Fruit fly (Drosophila melanogaster) whole organism, embryonic: ENCODE results near the gene CG14454.

ENCODE experiments used
- Bteb2 ChIP-seq: fragments of 200-800 bp; sonication (Bioruptor generic); optimal IDR thresholded peaks from 2 replicates; lab custom pipeline; 2016; ENCODE audit warnings: missing biosample characterization, missing genetic modification characterization
- CG10274 ChIP-seq: fragments of 200-800 bp; sonication (Bioruptor generic); optimal IDR thresholded peaks from 3 replicates; lab custom pipeline; 2017; ENCODE audit warnings: missing biosample characterization, mild to moderate bottlenecking, missing genetic modification characterization
- CG12219 ChIP-seq: fragments of 200-800 bp; sonication (Bioruptor generic); optimal IDR thresholded peaks from 3 replicates; lab custom pipeline; 2018; ENCODE audit warnings: missing biosample characterization, mild to moderate bottlenecking, missing genetic modification characterization
- CG13894 ChIP-seq: fragments of 200-800 bp; sonication (Bioruptor generic); optimal IDR thresholded peaks from 3 replicates; lab custom pipeline; 2018; ENCODE audit warnings: missing biosample characterization, mild to moderate bottlenecking, missing genetic modification characterization, moderate library complexity
- CG15269 ChIP-seq: fragments of 200-800 bp; sonication (Bioruptor generic); optimal IDR thresholded peaks from 2 replicates; lab custom pipeline; 2018; ENCODE audit warnings: missing biosample characterization, mild to moderate bottlenecking, missing genetic modification characterization, moderate library complexity
- CG15601 ChIP-seq: fragments of 200-800 bp; sonication (Bioruptor generic); optimal IDR thresholded peaks from 3 replicates; lab custom pipeline; 2019; ENCODE audit warnings: missing biosample characterization, mild to moderate bottlenecking, missing genetic modification characterization, moderate library complexity
- CG1603 ChIP-seq: fragments of 200-800 bp; sonication (Bioruptor generic); optimal IDR thresholded peaks from 2 replicates; lab custom pipeline; 2019; ENCODE audit warnings: missing biosample characterization, mild to moderate bottlenecking, missing genetic modification characterization, moderate library complexity
- CG1647 ChIP-seq: fragments of 200-800 bp; sonication (Bioruptor generic); optimal IDR thresholded peaks from 3 replicates; lab custom pipeline; 2016; ENCODE audit warnings: missing biosample characterization, missing genetic modification characterization
- CG16815 ChIP-seq: fragments of 200-800 bp; sonication (Bioruptor generic); optimal IDR thresholded peaks from 3 replicates; lab custom pipeline; 2017; ENCODE audit warnings: missing biosample characterization, mild to moderate bottlenecking, missing genetic modification characterization
- CG17802 ChIP-seq: fragments of 200-800 bp; sonication (Bioruptor generic); optimal IDR thresholded peaks from 2 replicates; lab custom pipeline; 2018; ENCODE audit warnings: missing biosample characterization, mild to moderate bottlenecking, missing genetic modification characterization, moderate library complexity
- CG18476 ChIP-seq: fragments of 200-800 bp; sonication (Bioruptor generic); optimal IDR thresholded peaks from 2 replicates; lab custom pipeline; 2016; ENCODE audit warnings: missing biosample characterization, mild to moderate bottlenecking, missing genetic modification characterization
- CG18764 ChIP-seq: fragments of 200-800 bp; sonication (Bioruptor generic); optimal IDR thresholded peaks from 3 replicates; lab custom pipeline; 2016; ENCODE audit warnings: missing biosample characterization, missing genetic modification characterization
- CG31365 ChIP-seq: fragments of 200-800 bp; sonication (Bioruptor generic); optimal IDR thresholded peaks from 2 replicates; lab custom pipeline; 2018; ENCODE audit warnings: missing biosample characterization, mild to moderate bottlenecking, missing genetic modification characterization
- CG6175 ChIP-seq: fragments of 200-800 bp; sonication (Bioruptor generic); IDR thresholded peaks from 3 replicates; pipeline ENCODE4 v1.3.6; 2022; ENCODE audit warnings: missing biosample characterization, missing genetic modification characterization
- CG6689 ChIP-seq: fragments of 200-800 bp; sonication (Bioruptor generic); IDR thresholded peaks from 2 replicates; pipeline ENCODE4 v1.3.6; 2022; ENCODE audit warnings: missing biosample characterization, missing genetic modification characterization
- CG9932 ChIP-seq: fragments of 200-800 bp; sonication (Bioruptor generic); IDR thresholded peaks from 2 replicates; pipeline ENCODE4 v1.3.6; 2022; ENCODE audit warnings: missing biosample characterization, missing genetic modification characterization
- CrebB ChIP-seq: fragments of 200-800 bp; sonication (Bioruptor generic); optimal IDR thresholded peaks from 3 replicates; lab custom pipeline; 2018; ENCODE audit warnings: missing biosample characterization, mild to moderate bottlenecking, missing genetic modification characterization
- D19A ChIP-seq: fragments of 200-800 bp; optimal IDR thresholded peaks from 3 replicates; lab custom pipeline; 2019; ENCODE audit warnings: missing biosample characterization, mild to moderate bottlenecking, missing genetic modification characterization, moderate library complexity
- Doc2 ChIP-seq: fragments of 200-800 bp; sonication (Bioruptor generic); IDR thresholded peaks from 2 replicates; pipeline ENCODE4 v1.3.6; 2022; ENCODE audit warnings: missing biosample characterization, missing genetic modification characterization
- Eip74EF ChIP-seq, 2 experiments: fragments of 200-800 bp in 1 of 2; fragments of >200 bp in 1 of 2; sonication (Bioruptor generic) in 1 of 2; optimal IDR thresholded peaks; 2 replicates each; lab custom pipeline; 2017 to 2019; ENCODE audit warnings: missing biosample characterization in 2 of 2, missing genetic modification characterization in 2 of 2, mild to moderate bottlenecking in 1 of 2, moderate library complexity in 1 of 2
- Fer2 ChIP-seq: fragments of 200-800 bp; sonication (Bioruptor generic); optimal IDR thresholded peaks from 2 replicates; lab custom pipeline; 2018; ENCODE audit warnings: missing biosample characterization, mild to moderate bottlenecking, missing genetic modification characterization, moderate library complexity
- Gug ChIP-seq: fragments of 200-800 bp; sonication (Bioruptor generic); IDR thresholded peaks from 4 replicates; pipeline ENCODE4 v1.3.6; 2022; ENCODE audit warnings: missing biosample characterization, missing genetic modification characterization
- HLH3B ChIP-seq: fragments of 200-800 bp; sonication (Bioruptor generic); IDR thresholded peaks from 2 replicates; pipeline ENCODE4 v1.3.6; 2022; ENCODE audit warnings: missing biosample characterization, missing genetic modification characterization
- Jarid2 ChIP-seq: fragments of 200-800 bp; sonication (Bioruptor generic); optimal IDR thresholded peaks from 3 replicates; lab custom pipeline; 2017; ENCODE audit warnings: mild to moderate bottlenecking, missing biosample characterization, missing genetic modification reagents, missing genetic modification characterization
- MTF-1 ChIP-seq: fragments of 200-800 bp; sonication (Bioruptor generic); optimal IDR thresholded peaks from 2 replicates; lab custom pipeline; 2018; ENCODE audit warnings: missing biosample characterization, mild to moderate bottlenecking, missing genetic modification characterization, borderline replicate concordance
- NC2α ChIP-seq: fragments of 200-800 bp; sonication (Bioruptor generic); optimal IDR thresholded peaks from 2 replicates; lab custom pipeline; 2016; ENCODE audit warnings: missing biosample characterization, missing genetic modification characterization
- Nf-YB ChIP-seq: fragments of 200-800 bp; sonication (Bioruptor generic); optimal IDR thresholded peaks from 3 replicates; lab custom pipeline; 2019; ENCODE audit warnings: missing biosample characterization, mild to moderate bottlenecking, missing genetic modification characterization, moderate library complexity
- NfI ChIP-seq: fragments of 200-800 bp; sonication (Bioruptor generic); optimal IDR thresholded peaks from 3 replicates; lab custom pipeline; 2018; ENCODE audit warnings: missing biosample characterization, mild to moderate bottlenecking, missing genetic modification characterization, moderate library complexity
- Ptx1 ChIP-seq: fragments of 200-800 bp; sonication (Bioruptor generic); IDR thresholded peaks from 2 replicates; pipeline ENCODE4 v1.3.6; 2022; ENCODE audit warnings: missing biosample characterization, missing genetic modification characterization
- Ravus ChIP-seq: fragments of 200-800 bp; sonication (Bioruptor generic); IDR thresholded peaks from 2 replicates; pipeline ENCODE4 v1.3.6; 2022; ENCODE audit warnings: missing biosample characterization, missing genetic modification characterization
- Xrp1 ChIP-seq: fragments of 200-800 bp; sonication (Bioruptor generic); IDR thresholded peaks from 2 replicates; pipeline ENCODE4 v1.3.6; 2022; ENCODE audit warnings: missing biosample characterization, missing genetic modification characterization
- bbx ChIP-seq: fragments of 200-800 bp; sonication (Bioruptor generic); IDR thresholded peaks from 2 replicates; pipeline ENCODE4 v1.3.6; 2022; ENCODE audit warnings: missing biosample characterization, missing genetic modification characterization; ENCODE audit not compliant: partially characterized antibody
- bsh ChIP-seq, 2 experiments: fragments of 200-800 bp; sonication (Bioruptor generic); optimal IDR thresholded peaks; 2 replicates each; lab custom pipeline; 2017 to 2018; ENCODE audit warnings: mild to moderate bottlenecking in 2 of 2, missing biosample characterization in 2 of 2, missing genetic modification characterization in 2 of 2, moderate library complexity in 1 of 2
- cato ChIP-seq: fragments of 200-800 bp; sonication (Bioruptor generic); optimal IDR thresholded peaks from 2 replicates; lab custom pipeline; 2016; ENCODE audit warnings: missing biosample characterization, missing genetic modification characterization, borderline replicate concordance
- caup ChIP-seq: fragments of 200-800 bp; sonication (Bioruptor generic); optimal IDR thresholded peaks from 3 replicates; lab custom pipeline; 2017; ENCODE audit warnings: missing biosample characterization, mild to moderate bottlenecking, missing genetic modification characterization, moderate library complexity; ENCODE audit not compliant: severe bottlenecking
- exex ChIP-seq: fragments of 200-800 bp; sonication (Bioruptor generic); optimal IDR thresholded peaks from 4 replicates; lab custom pipeline; 2018; ENCODE audit warnings: missing biosample characterization, mild to moderate bottlenecking, missing genetic modification characterization, moderate library complexity
- fru ChIP-seq: fragments of >200 bp; optimal IDR thresholded peaks from 2 replicates; lab custom pipeline; 2017
- fu2 ChIP-seq: fragments of 200-800 bp; sonication (Bioruptor generic); optimal IDR thresholded peaks from 2 replicates; lab custom pipeline; 2016; ENCODE audit warnings: missing biosample characterization, missing genetic modification characterization
- hkb ChIP-seq, 2 experiments: fragments of 200-800 bp in 1 of 2; fragments of >200 bp in 1 of 2; sonication (Bioruptor generic) in 1 of 2; IDR thresholded peaks in 1 of 2; optimal IDR thresholded peaks in 1 of 2; 2 replicates each; pipeline versions ENCODE4 v1.3.6 to Lab custom; 2017 to 2022; ENCODE audit warnings: missing biosample characterization in 1 of 2, missing genetic modification characterization in 1 of 2
- kni ChIP-seq: fragments of 200-800 bp; sonication (Bioruptor generic); optimal IDR thresholded peaks from 3 replicates; lab custom pipeline; 2017; ENCODE audit warnings: mild to moderate bottlenecking, missing biosample characterization, missing genetic modification reagents, missing genetic modification characterization
- pb ChIP-seq: fragments of 200-800 bp; sonication (Bioruptor generic); optimal IDR thresholded peaks from 3 replicates; lab custom pipeline; 2016; ENCODE audit warnings: missing biosample characterization, missing genetic modification characterization
- pfk ChIP-seq: fragments of 200-800 bp; sonication (Bioruptor generic); optimal IDR thresholded peaks from 2 replicates; lab custom pipeline; 2018; ENCODE audit warnings: missing biosample characterization, mild to moderate bottlenecking, missing genetic modification characterization, moderate library complexity
- sd ChIP-seq: fragments of 200-800 bp; sonication (Bioruptor generic); optimal IDR thresholded peaks from 3 replicates; lab custom pipeline; 2018; ENCODE audit warnings: missing biosample characterization, mild to moderate bottlenecking, missing genetic modification characterization, moderate library complexity
- tgo ChIP-seq: fragments of 200-800 bp; sonication (Bioruptor generic); IDR thresholded peaks from 3 replicates; pipeline ENCODE4 v1.3.6; 2022; ENCODE audit warnings: missing biosample characterization, missing genetic modification characterization
- tna ChIP-seq: fragments of 200-800 bp; sonication (Bioruptor generic); IDR thresholded peaks from 2 replicates; pipeline ENCODE4 v1.3.6; 2022; ENCODE audit warnings: missing biosample characterization, missing genetic modification characterization; ENCODE audit not compliant: partially characterized antibody
- wdn ChIP-seq: fragments of 200-800 bp; sonication (Bioruptor generic); IDR thresholded peaks from 2 replicates; pipeline ENCODE4 v1.3.6; 2022; ENCODE audit warnings: missing biosample characterization, missing genetic modification characterization
- z ChIP-seq: fragments of 200-800 bp; sonication (Bioruptor generic); IDR thresholded peaks from 3 replicates; pipeline ENCODE4 v1.3.6; 2022; ENCODE audit warnings: missing biosample characterization, missing genetic modification characterization

The CG14454 gene

DNA sequence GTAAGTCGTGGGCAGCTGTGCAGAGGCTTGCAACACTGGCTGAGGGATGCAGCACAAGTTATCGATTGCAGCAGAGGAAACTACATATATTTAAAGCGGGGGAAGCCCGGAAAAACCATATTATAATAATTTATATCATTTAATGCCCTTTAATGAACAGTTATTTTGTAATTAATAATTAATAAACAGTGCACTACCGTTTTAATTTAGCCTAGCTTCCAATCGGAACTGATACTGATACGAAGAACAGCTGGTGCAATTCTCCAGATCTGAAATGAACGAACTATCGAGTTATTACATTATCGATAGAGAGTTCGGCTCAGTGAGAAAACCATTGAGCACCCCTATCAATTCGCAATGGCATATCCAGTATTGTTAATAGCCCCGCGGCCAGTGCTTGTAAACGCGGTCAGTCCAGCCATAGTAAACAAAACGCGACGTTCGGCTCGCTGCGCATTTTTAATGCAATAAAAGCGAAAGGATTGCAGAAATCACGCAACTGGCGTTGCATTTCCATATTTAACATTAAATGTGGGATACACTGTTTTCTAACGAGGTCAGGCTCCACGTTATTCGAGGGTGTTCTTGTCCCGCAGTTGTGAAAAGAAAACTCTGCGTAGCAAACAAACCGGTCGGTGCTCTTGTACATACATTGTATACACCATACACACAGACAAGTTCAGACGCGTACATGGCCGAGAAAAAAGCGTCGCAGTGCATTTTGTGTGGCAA is 49.2 kb upstream of the CG14454 start, which contains the start of gene CG7369 (continued):
- TF ChIP-seq CG1647 (GFP tag; lab: Kevin White, UChicago) (peak; percentile 77), CG17802 (tag; lab: Kevin White, UChicago) (peak; percentile 21), CrebB (tag; lab: Kevin White, UChicago) (peak; percentile 1), CG15601 (tag; lab: Kevin White, UChicago) (peak; percentile 71), CG13894 (tag; lab: Kevin White, UChicago) (peak; percentile 81), kni (peak; percentile 64), wdn (peak; percentile 78; the same call in 1 of the 2 replicates), MTF-1 (GFP tag; lab: Kevin White, UChicago) (peak; percentile 37), D19A (tag; lab: Kevin White, UChicago) (peak; percentile 57), exex (tag; lab: Kevin White, UChicago) (peak; percentile 29), bbx (GFP tag; lab: Robert Waterston, UW) (peak; percentile 24; the same call in 1 of the 2 replicates), bsh (GFP tag; optimal IDR thresholded peaks at IDR 0.05; lab: Kevin White, UChicago) (peak; percentile 32 to 54), Bteb2 (GFP tag; lab: Kevin White, UChicago) (peak; percentile 73), CG16815 (GFP tag; lab: Kevin White, UChicago) (peak; percentile 88), sd (tag; lab: Kevin White, UChicago) (peak; percentile 61), CG10274 (GFP tag; lab: Kevin White, UChicago) (peak; percentile 62), CG1603 (tag; lab: Kevin White, UChicago) (peak; percentile 30), Gug (GFP tag; lab: Robert Waterston, UW) (peak; percentile 79), tna (GFP tag; lab: Robert Waterston, UW) (no peak; the same call in 1 of the 2 replicates), Nf-YB (GFP tag; lab: Kevin White, UChicago) (peak; percentile 32), NfI (GFP tag; lab: Kevin White, UChicago) (peak; percentile 83), CG18476 (GFP tag; lab: Kevin White, UChicago) (peak; percentile 79), z (GFP tag; lab: Robert Waterston, UW) (no peak), pb (GFP tag; lab: Kevin White, UChicago) (peak; percentile 54), HLH3B (peak; percentile 61; the same call in 1 of the 2 replicates), CG12219 (GFP tag; lab: Kevin White, UChicago) (peak; percentile 33), CG6689 (GFP tag; lab: Robert Waterston, UW) (peak; percentile 66), Eip74EF (GFP tag; optimal IDR thresholded peaks at IDR 0.05; lab: Kevin White, UChicago) (peak in 1 of 2 experiments; percentile 31), Ravus (GFP tag; lab: Robert Waterston, UW) (no peak; the same call in 1 of the 2 replicates), Jarid2 (GFP tag; lab: Kevin White, UChicago) (peak; percentile 55), Doc2 (GFP tag; lab: Robert Waterston, UW) (peak; percentile 55; the same call in 1 of the 2 replicates), caup (GFP tag; lab: Kevin White, UChicago) (peak; percentile 84), hkb (optimal IDR thresholded peaks at IDR 0.05; lab: Kevin White, UChicago) (peak; percentile 72), hkb (GFP tag; IDR thresholded peaks at IDR 0.05; lab: Robert Waterston, UW) (peak; percentile 68), fru (no peak), CG31365 (no peak), fu2 (GFP tag; lab: Kevin White, UChicago) (peak; percentile 77), CG6175 (0 out of 3 replicates have a peak, but pooled peaks have one; percentile 36), Xrp1 (peak; percentile 78), pfk (GFP tag; lab: Kevin White, UChicago) (no peak), NC2α (GFP tag; lab: Kevin White, UChicago) (no peak), CG9932 (peak; percentile 91), cato (GFP tag; lab: Kevin White, UChicago) (peak; percentile 78), CG15269 (peak; percentile 79), tgo (GFP tag; lab: Robert Waterston, UW) (peak; percentile 71), CG18764 (GFP tag; lab: Kevin White, UChicago) (peak; percentile 83), Ptx1 (GFP tag; lab: Robert Waterston, UW) (peak; percentile 85), Fer2 (tag; lab: Kevin White, UChicago) (peak; percentile 70)
